Worm (Caenorhabditis elegans): ENCODE measurements around the gene F14H12.8.

The F14H12.8 gene

ce11 chrX:4383316-4383936 is 18.6 kb upstream of the F14H12.8 start, which contains the start of gene lst-2:
Gene lst-2 (minus strand): TSS chrX:4383366.
- no peak for TF ChIP-seq ham-2 (GFP tag; optimal IDR thresholded peaks at IDR 0.05)
- TF ChIP-seq drap-1 (GFP tag; optimal IDR thresholded peaks at IDR 0.05): no peak
- no peak for TF ChIP-seq ceh-83 (GFP tag; optimal IDR thresholded peaks at IDR 0.05)
- TF ChIP-seq snpc-4 (tag; optimal IDR thresholded peaks at IDR 0.05): no peak
- no peak for TF ChIP-seq sem-2 (GFP tag; optimal IDR thresholded peaks at IDR 0.05)
- TF ChIP-seq blmp-1 (tag; optimal IDR thresholded peaks at IDR 0.05): no peak
- TF ChIP-seq nhr-12 (tag; optimal IDR thresholded peaks at IDR 0.05): no peak
- no peak for TF ChIP-seq pha-4 (tag; optimal IDR thresholded peaks at IDR 0.05)
- TF ChIP-seq lin-13 (tag; optimal IDR thresholded peaks at IDR 0.05): no peak
- no peak for TF ChIP-seq bed-3 (GFP tag; optimal IDR thresholded peaks at IDR 0.05)
- TF ChIP-seq mls-2 (tag; optimal IDR thresholded peaks at IDR 0.05): no peak
- TF ChIP-seq ces-1 (GFP tag; optimal IDR thresholded peaks at IDR 0.05): no peak
- no peak for TF ChIP-seq mab-5 (tag; optimal IDR thresholded peaks at IDR 0.05)
- TF ChIP-seq lin-32 (GFP tag; optimal IDR thresholded peaks at IDR 0.05): no peak
- TF ChIP-seq unc-39 (tag; optimal IDR thresholded peaks at IDR 0.05): no peak
- no peak for TF ChIP-seq ztf-11 (tag; optimal IDR thresholded peaks at IDR 0.05)
- no peak for TF ChIP-seq zip-8 (tag; optimal IDR thresholded peaks at IDR 0.05)

- TF ChIP-seq nhr-12 (tag; optimal IDR thresholded peaks at IDR 0.05) (no peak), nhr-2 (tag; optimal IDR thresholded peaks at IDR 0.05) (no peak), sem-2 (GFP tag; optimal IDR thresholded peaks at IDR 0.05) (no peak), lin-13 (tag; optimal IDR thresholded peaks at IDR 0.05) (no peak), bed-3 (GFP tag; optimal IDR thresholded peaks at IDR 0.05) (no peak), ceh-83 (GFP tag; optimal IDR thresholded peaks at IDR 0.05) (no peak), lin-32 (GFP tag; optimal IDR thresholded peaks at IDR 0.05) (no peak), cnd-1 (tag; optimal IDR thresholded peaks at IDR 0.05) (no peak), lsy-2 (tag; optimal IDR thresholded peaks at IDR 0.05) (no peak), hlh-1 (tag; optimal IDR thresholded peaks at IDR 0.05) (no peak), ztf-11 (tag; optimal IDR thresholded peaks at IDR 0.05) (no peak), ceh-43 (GFP tag; optimal IDR thresholded peaks at IDR 0.05) (no peak), mep-1 (tag; optimal IDR thresholded peaks at IDR 0.05) (no peak)
Observed at ce11 chrX:4377689-4378088, 12.9 kb upstream of the F14H12.8 start, which contains the start of gene R160.12. Gene R160.12 (minus strand): TSS chrX:4377789.

- no peak for TF ChIP-seq sem-2 (GFP tag; optimal IDR thresholded peaks at IDR 0.05)
- TF ChIP-seq M03D4.4 (tag; optimal IDR thresholded peaks at IDR 0.05): no peak
- TF ChIP-seq ces-1 (GFP tag; optimal IDR thresholded peaks at IDR 0.05): no peak
- TF ChIP-seq ceh-83 (GFP tag; optimal IDR thresholded peaks at IDR 0.05): no peak
- TF ChIP-seq nhr-2 (tag; optimal IDR thresholded peaks at IDR 0.05): no peak
- no peak for TF ChIP-seq cnd-1 (tag; optimal IDR thresholded peaks at IDR 0.05)
- TF ChIP-seq snpc-4 (tag; optimal IDR thresholded peaks at IDR 0.05): no peak
- TF ChIP-seq ztf-11 (tag; optimal IDR thresholded peaks at IDR 0.05): no peak
- TF ChIP-seq mls-2 (tag; optimal IDR thresholded peaks at IDR 0.05): no peak
- no peak for TF ChIP-seq lin-32 (GFP tag; optimal IDR thresholded peaks at IDR 0.05)
- no peak for TF ChIP-seq pha-4 (tag; optimal IDR thresholded peaks at IDR 0.05)
- no peak for TF ChIP-seq nhr-28 (tag; optimal IDR thresholded peaks at IDR 0.05)
- TF ChIP-seq ceh-39 (tag; optimal IDR thresholded peaks at IDR 0.05): no peak
Observed at ce11 chrX:4376801-4377200, 12.0 kb upstream of the F14H12.8 start, which contains the start of gene R160.2. Gene R160.2 (minus strand): TSS chrX:4376901.

- TF ChIP-seq nhr-237 (tag; optimal IDR thresholded peaks at IDR 0.05) (no peak), lin-13 (tag; optimal IDR thresholded peaks at IDR 0.05) (no peak)
Observed at ce11 chrX:4373123-4373522, 8.3 kb upstream of the F14H12.8 start, which contains the start of gene R160.6. Gene R160.6 (minus strand): TSS chrX:4373223.

- TF ChIP-seq nhr-237 (tag; optimal IDR thresholded peaks at IDR 0.05) (no peak), blmp-1 (tag; optimal IDR thresholded peaks at IDR 0.05) (no peak), tbx-8 (GFP tag; optimal IDR thresholded peaks at IDR 0.05) (no peak), elt-3 (tag; optimal IDR thresholded peaks at IDR 0.05) (no peak), nhr-28 (tag; optimal IDR thresholded peaks at IDR 0.05) (no peak), hlh-1 (tag; optimal IDR thresholded peaks at IDR 0.05) (no peak), flh-1 (GFP tag; optimal IDR thresholded peaks at IDR 0.05) (no peak), ceh-83 (GFP tag; optimal IDR thresholded peaks at IDR 0.05) (no peak), lin-32 (GFP tag; optimal IDR thresholded peaks at IDR 0.05) (no peak), cnd-1 (tag; optimal IDR thresholded peaks at IDR 0.05) (no peak), bed-3 (GFP tag; optimal IDR thresholded peaks at IDR 0.05) (no peak)
Observed at ce11 chrX:4371988-4372387, 7.2 kb upstream of the F14H12.8 start, which contains the start of gene R160.14. Gene R160.14 (minus strand): TSS chrX:4372088.
